Worm (Caenorhabditis elegans): ENCODE data around the gene nlp-59.

- peak; percentile 55 for TF ChIP-seq him-1 (tag; optimal IDR thresholded peaks at IDR 0.05)
- peak; percentile 90 for TF ChIP-seq W03F9.2 (tag; optimal IDR thresholded peaks at IDR 0.05)
- no peak for TF ChIP-seq dao-5 (tag; optimal IDR thresholded peaks at IDR 0.05)
Observed at ce11 chrV:15002184-15002690, 31.0 kb downstream of the nlp-59 start, which contains the start of the genes fib-1 and mut-15.
